Fruit fly (Drosophila melanogaster): Measurements from ENCODE around the gene tacc.

tacc gene

DNA sequence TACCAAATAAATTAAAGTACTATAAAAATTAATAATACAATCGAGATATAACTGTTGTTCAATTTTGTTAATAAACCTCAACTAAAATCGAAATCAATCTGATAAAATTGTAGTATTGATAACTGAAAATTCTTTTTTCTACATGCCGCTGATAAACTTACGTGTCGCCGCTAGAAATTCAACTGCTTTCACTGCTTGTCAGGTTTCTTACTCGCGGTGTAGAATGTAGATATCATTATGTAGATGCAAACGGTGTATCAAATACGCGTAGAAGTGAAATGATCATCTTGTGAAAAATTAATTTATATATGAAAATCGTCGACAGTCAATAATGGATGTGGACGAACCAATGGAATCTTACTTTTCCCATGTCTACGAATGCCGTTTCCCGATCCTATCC, 43.7 kb downstream of the tacc start:
- TF ChIP-seq mld (GFP tag; IDR thresholded peaks at IDR 0.05; ENCODE audit: partially characterized antibody) = no peak
- TF ChIP-seq Dip3 (GFP tag; optimal IDR thresholded peaks at IDR 0.05) = no peak
- TF ChIP-seq CG1792 (GFP tag; optimal IDR thresholded peaks at IDR 0.05) = no peak
- peak; percentile 55; the same call in 2 of the 3 replicates for TF ChIP-seq Opbp (GFP tag; IDR thresholded peaks at IDR 0.05; ENCODE audit: partially characterized antibody)
- TF ChIP-seq schlank (tag; optimal IDR thresholded peaks at IDR 0.05) = no peak
- peak; percentile 46 for TF ChIP-seq bbx (GFP tag; IDR thresholded peaks at IDR 0.05; ENCODE audit: partially characterized antibody)
- no peak for TF ChIP-seq sc (optimal IDR thresholded peaks at IDR 0.05)
- TF ChIP-seq sc (GFP tag; optimal IDR thresholded peaks at IDR 0.05) = no peak
- TF ChIP-seq CG12219 (GFP tag; optimal IDR thresholded peaks at IDR 0.05) = no peak
- TF ChIP-seq CG4360 (GFP tag; IDR thresholded peaks at IDR 0.05) = no peak
- TF ChIP-seq sd (tag; optimal IDR thresholded peaks at IDR 0.05) = no peak
- TF ChIP-seq CTCF (GFP tag; optimal IDR thresholded peaks at IDR 0.05) = peak; percentile 82
- TF ChIP-seq ab (GFP tag; optimal IDR thresholded peaks at IDR 0.05) = no peak
- peak; percentile 50; the same call in 1 of the 3 replicates for TF ChIP-seq hb (GFP tag; IDR thresholded peaks at IDR 0.05; ENCODE audit: partially characterized antibody)
- peak; percentile 76 for TF ChIP-seq amos (GFP tag; IDR thresholded peaks at IDR 0.05; ENCODE audit: partially characterized antibody)
- no peak for TF ChIP-seq HHEX (GFP tag; optimal IDR thresholded peaks at IDR 0.05)
- peak; percentile 27 for TF ChIP-seq CG8290 (GFP tag; optimal IDR thresholded peaks at IDR 0.05)
- no peak for TF ChIP-seq CG8290 (tag; optimal IDR thresholded peaks at IDR 0.05)
- no peak for TF ChIP-seq ro (GFP tag; IDR thresholded peaks at IDR 0.05)
- peak; percentile 11 for TF ChIP-seq pita (GFP tag; optimal IDR thresholded peaks at IDR 0.05)
- TF ChIP-seq Bgb (GFP tag; IDR thresholded peaks at IDR 0.05; ENCODE audit: partially characterized antibody) = peak; percentile 77
- TF ChIP-seq CG11456 (GFP tag; IDR thresholded peaks at IDR 0.05) = 0 out of 3 replicates have a peak, but pooled peaks have one; percentile 5
- no peak for TF ChIP-seq HLH4C (GFP tag; IDR thresholded peaks at IDR 0.05; ENCODE audit: partially characterized antibody)
- TF ChIP-seq Lhr (GFP tag; optimal IDR thresholded peaks at IDR 0.05) = peak; percentile 25
- TF ChIP-seq ken (GFP tag; IDR thresholded peaks at IDR 0.05) = no peak
- TF ChIP-seq CG8765 (GFP tag; IDR thresholded peaks at IDR 0.05) = no peak
- peak; percentile 90 for TF ChIP-seq CG31365 (tag; optimal IDR thresholded peaks at IDR 0.05)
- peak; percentile 18; the same call in 1 of the 2 replicates for TF ChIP-seq CG11085 (GFP tag; IDR thresholded peaks at IDR 0.05)
- 0 out of 3 replicates have a peak, but pooled peaks have one; percentile 16 for TF ChIP-seq CG14860 (GFP tag; IDR thresholded peaks at IDR 0.05; ENCODE audit: partially characterized antibody)
- no peak for TF ChIP-seq Sox100B (GFP tag; optimal IDR thresholded peaks at IDR 0.05)
- 0 out of 2 replicates have a peak, but pooled peaks have one; percentile 22 for TF ChIP-seq inv (GFP tag; IDR thresholded peaks at IDR 0.05; ENCODE audit: partially characterized antibody)
- TF ChIP-seq ATbp (GFP tag; optimal IDR thresholded peaks at IDR 0.05) = no peak
- no peak for TF ChIP-seq B-H1 (GFP tag; IDR thresholded peaks at IDR 0.05)
- TF ChIP-seq NK7.1 (GFP tag; optimal IDR thresholded peaks at IDR 0.05) = no peak
- TF ChIP-seq trem (tag; optimal IDR thresholded peaks at IDR 0.05) = no peak
- peak; percentile 68 for TF ChIP-seq CG16813 (GFP tag; IDR thresholded peaks at IDR 0.05; ENCODE audit: partially characterized antibody)
- TF ChIP-seq CG2199 (GFP tag; IDR thresholded peaks at IDR 0.05) = peak; percentile 98
- peak; percentile 0 for TF ChIP-seq Myb (GFP tag; optimal IDR thresholded peaks at IDR 0.05)
- peak; percentile 22; the same call in 1 of the 2 replicates for TF ChIP-seq Scr (GFP tag; IDR thresholded peaks at IDR 0.05; ENCODE audit: partially characterized antibody)
- TF ChIP-seq CG42726 (GFP tag; IDR thresholded peaks at IDR 0.05; ENCODE audit: partially characterized antibody) = peak; percentile 79
- TF ChIP-seq nerfin-2 (GFP tag; IDR thresholded peaks at IDR 0.05; ENCODE audit: partially characterized antibody) = 0 out of 2 replicates have a peak, but pooled peaks have one; percentile 26
- TF ChIP-seq BtbVII (GFP tag; optimal IDR thresholded peaks at IDR 0.05) = no peak
- peak; percentile 31 for TF ChIP-seq stwl (tag; optimal IDR thresholded peaks at IDR 0.05)
- TF ChIP-seq pho (GFP tag; optimal IDR thresholded peaks at IDR 0.05) = peak; percentile 3
- peak; percentile 40 for TF ChIP-seq Xbp1 (GFP tag; optimal IDR thresholded peaks at IDR 0.05)
- no peak for TF ChIP-seq CG30431 (GFP tag; optimal IDR thresholded peaks at IDR 0.05)
- no peak for TF ChIP-seq CG3407 (GFP tag; optimal IDR thresholded peaks at IDR 0.05)
- TF ChIP-seq chinmo (GFP tag; IDR thresholded peaks at IDR 0.05; ENCODE audit: partially characterized antibody) = 0 out of 4 replicates have a peak, but pooled peaks have one; percentile 12
- no peak for TF ChIP-seq cwo (GFP tag; optimal IDR thresholded peaks at IDR 0.05)
- TF ChIP-seq ftz-f1 (GFP tag; optimal IDR thresholded peaks at IDR 0.05) = no peak

All from whole organism, embryonic.